Fruit fly (Drosophila melanogaster): ENCODE results near the gene Ir7f.

- TF ChIP-seq CG8478 (optimal IDR thresholded peaks at IDR 0.05) (no peak), CTCF (optimal IDR thresholded peaks at IDR 0.05) (no peak)
Observed at dm6 chrX:7891596-7892538, 8.0 kb upstream of the Ir7f start, which contains the start of gene Nek2.

Data from S2 (cell line).